Fruit fly (Drosophila melanogaster) whole organism, embryonic: ENCODE data around the gene CG3862.

ENCODE experiments used
- CG30020 ChIP-seq: fragments of 200-800 bp; optimal IDR thresholded peaks from 2 replicates; lab custom pipeline; 2019; ENCODE audit warnings: missing biosample characterization, mild to moderate bottlenecking, missing genetic modification characterization, moderate library complexity
- CG42726 ChIP-seq: fragments of 200-800 bp; sonication (Bioruptor generic); IDR thresholded peaks from 2 replicates; pipeline ENCODE4 v1.3.6; 2022; ENCODE audit warnings: missing biosample characterization, missing genetic modification characterization; ENCODE audit not compliant: partially characterized antibody
- CG5953 ChIP-seq: fragments of 200-800 bp; sonication (Bioruptor generic); IDR thresholded peaks from 2 replicates; pipeline ENCODE4 v1.3.6; 2022; ENCODE audit warnings: missing biosample characterization, missing genetic modification characterization
- CG9797 ChIP-seq: fragments of 200-800 bp; sonication (Bioruptor generic); optimal IDR thresholded peaks from 3 replicates; lab custom pipeline; 2018; ENCODE audit warnings: missing biosample characterization, mild to moderate bottlenecking, missing genetic modification characterization
- Six4 ChIP-seq: fragments of 200-800 bp; sonication (Bioruptor generic); optimal IDR thresholded peaks from 2 replicates; lab custom pipeline; 2016; ENCODE audit warnings: missing biosample characterization, missing genetic modification characterization
- ase ChIP-seq: fragments of 200-800 bp; sonication (Bioruptor generic); IDR thresholded peaks from 3 replicates; pipeline ENCODE4 v1.3.6; 2022; ENCODE audit warnings: missing biosample characterization, missing genetic modification characterization
- wor ChIP-seq: fragments of 200-800 bp; sonication (Bioruptor generic); IDR thresholded peaks from 2 replicates; pipeline ENCODE4 v1.3.6; 2022; ENCODE audit warnings: missing biosample characterization, missing genetic modification characterization

dm6 chr2L:855052-855547 lies 29.4 kb upstream of the CG3862 start, which contains the start of gene CG13949:
- TF ChIP-seq Six4 (peak; percentile 0), CG30020 (tag; lab: Kevin White, UChicago) (peak; percentile 23), wor (GFP tag; lab: Robert Waterston, UW) (no peak), CG9797 (GFP tag; lab: Kevin White, UChicago) (no peak), CG42726 (GFP tag; lab: Robert Waterston, UW) (peak; percentile 47; the same call in 1 of the 2 replicates), CG5953 (GFP tag; lab: Robert Waterston, UW) (0 out of 2 replicates have a peak, but pooled peaks have one; percentile 40), ase (GFP tag; lab: Robert Waterston, UW) (peak; percentile 71; the same call in 2 of the 3 replicates)
